Fruit fly (Drosophila melanogaster): ENCODE measurements around the gene Ca-beta.

Ca-beta gene

DNA sequence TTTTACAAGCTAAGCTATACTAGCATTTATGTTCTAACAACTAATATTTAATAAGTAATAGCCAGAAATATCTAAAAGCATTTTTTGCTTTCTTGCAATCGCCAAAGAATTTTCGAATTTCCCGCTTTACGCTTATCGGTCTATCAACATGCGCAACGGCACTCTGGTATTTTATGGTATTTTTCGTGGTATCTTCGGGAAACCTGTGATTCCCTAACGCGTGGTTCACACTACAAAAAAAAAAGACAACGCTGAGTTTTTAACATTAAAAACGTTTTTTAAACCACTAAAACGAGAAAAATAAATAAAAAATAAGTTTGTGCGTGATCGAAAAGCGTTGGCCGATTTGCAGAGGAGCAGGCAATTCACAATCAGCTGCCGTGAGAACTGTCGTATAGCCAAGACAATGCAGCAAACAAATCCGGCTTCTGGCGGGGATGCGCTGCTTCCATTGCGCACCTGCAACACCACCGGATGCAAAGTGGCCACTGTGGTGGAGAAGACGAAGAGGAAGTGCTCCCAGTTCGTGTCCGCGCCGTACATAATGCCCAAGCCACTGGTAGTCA lies 24.4 kb downstream of the Ca-beta start, which contains the start of gene Boh2 (continued):
- TF ChIP-seq CG7372 (GFP tag; IDR thresholded peaks at IDR 0.05) (no peak), CG5180 (GFP tag; optimal IDR thresholded peaks at IDR 0.05) (peak; percentile 8), sc (optimal IDR thresholded peaks at IDR 0.05) (no peak), sc (GFP tag; optimal IDR thresholded peaks at IDR 0.05) (no peak), Nf-YA (GFP tag; IDR thresholded peaks at IDR 0.05) (no peak), CG10979 (tag; optimal IDR thresholded peaks at IDR 0.05) (no peak), Hmr (GFP tag; optimal IDR thresholded peaks at IDR 0.05) (no peak), CG14441 (GFP tag; IDR thresholded peaks at IDR 0.05) (no peak), YL-1 (GFP tag; optimal IDR thresholded peaks at IDR 0.05) (peak; percentile 7), scrt (GFP tag; optimal IDR thresholded peaks at IDR 0.05) (no peak), caup (GFP tag; optimal IDR thresholded peaks at IDR 0.05; ENCODE audit: severe bottlenecking) (no peak), org-1 (GFP tag; optimal IDR thresholded peaks at IDR 0.05) (no peak), CG1529 (GFP tag; optimal IDR thresholded peaks at IDR 0.05) (no peak), Dbx (GFP tag; IDR thresholded peaks at IDR 0.05) (no peak), B-H2 (GFP tag; optimal IDR thresholded peaks at IDR 0.05) (no peak), CG15073 (GFP tag; optimal IDR thresholded peaks at IDR 0.05) (no peak), Stat92E (GFP tag; optimal IDR thresholded peaks at IDR 0.05) (no peak), ken (GFP tag; IDR thresholded peaks at IDR 0.05) (no peak), gsb-n (tag; optimal IDR thresholded peaks at IDR 0.05) (no peak), stwl (tag; optimal IDR thresholded peaks at IDR 0.05) (peak; percentile 72), Poxn (GFP tag; IDR thresholded peaks at IDR 0.05) (no peak), BEAF-32 (GFP tag; optimal IDR thresholded peaks at IDR 0.05) (peak; percentile 22), Camta (GFP tag; optimal IDR thresholded peaks at IDR 0.05) (no peak), Dp (GFP tag; optimal IDR thresholded peaks at IDR 0.05) (peak; percentile 90), gsb (GFP tag; IDR thresholded peaks at IDR 0.05) (no peak), E2f2 (GFP tag; IDR thresholded peaks at IDR 0.05) (peak; percentile 93), CG42726 (GFP tag; IDR thresholded peaks at IDR 0.05; ENCODE audit: partially characterized antibody) (no peak), gcm (GFP tag; optimal IDR thresholded peaks at IDR 0.05) (no peak), Hand (GFP tag; optimal IDR thresholded peaks at IDR 0.05) (no peak), Sry-δ (GFP tag; optimal IDR thresholded peaks at IDR 0.05) (peak; percentile 32), gem (tag; optimal IDR thresholded peaks at IDR 0.05) (no peak), aop (GFP tag; IDR thresholded peaks at IDR 0.05) (no peak), jigr1 (GFP tag; IDR thresholded peaks at IDR 0.05) (no peak), BtbVII (GFP tag; optimal IDR thresholded peaks at IDR 0.05) (no peak), sisA (GFP tag; IDR thresholded peaks at IDR 0.05) (no peak), gt (GFP tag; IDR thresholded peaks at IDR 0.05) (no peak), gro (GFP tag; optimal IDR thresholded peaks at IDR 0.05) (peak; percentile 15), Xbp1 (GFP tag; optimal IDR thresholded peaks at IDR 0.05) (no peak), CG1603 (tag; optimal IDR thresholded peaks at IDR 0.05) (peak; percentile 26), Dfd (GFP tag; optimal IDR thresholded peaks at IDR 0.05) (no peak), CG16863 (GFP tag; optimal IDR thresholded peaks at IDR 0.05) (no peak), Trl (optimal IDR thresholded peaks at IDR 0.05) (no peak), Trl (GFP tag; optimal IDR thresholded peaks at IDR 0.05) (no peak), Myb (GFP tag; optimal IDR thresholded peaks at IDR 0.05) (peak; percentile 4), phol (tag; optimal IDR thresholded peaks at IDR 0.05) (peak; percentile 8), Oli (tag; optimal IDR thresholded peaks at IDR 0.05) (no peak), sd (tag; optimal IDR thresholded peaks at IDR 0.05) (no peak), HLH4C (GFP tag; IDR thresholded peaks at IDR 0.05; ENCODE audit: partially characterized antibody) (no peak), D19B (GFP tag; optimal IDR thresholded peaks at IDR 0.05) (no peak), run (tag; optimal IDR thresholded peaks at IDR 0.05) (no peak), Abd-B (GFP tag; optimal IDR thresholded peaks at IDR 0.05) (no peak)
